Worm (Caenorhabditis elegans): ENCODE data around the gene F40F8.3.

DNA sequence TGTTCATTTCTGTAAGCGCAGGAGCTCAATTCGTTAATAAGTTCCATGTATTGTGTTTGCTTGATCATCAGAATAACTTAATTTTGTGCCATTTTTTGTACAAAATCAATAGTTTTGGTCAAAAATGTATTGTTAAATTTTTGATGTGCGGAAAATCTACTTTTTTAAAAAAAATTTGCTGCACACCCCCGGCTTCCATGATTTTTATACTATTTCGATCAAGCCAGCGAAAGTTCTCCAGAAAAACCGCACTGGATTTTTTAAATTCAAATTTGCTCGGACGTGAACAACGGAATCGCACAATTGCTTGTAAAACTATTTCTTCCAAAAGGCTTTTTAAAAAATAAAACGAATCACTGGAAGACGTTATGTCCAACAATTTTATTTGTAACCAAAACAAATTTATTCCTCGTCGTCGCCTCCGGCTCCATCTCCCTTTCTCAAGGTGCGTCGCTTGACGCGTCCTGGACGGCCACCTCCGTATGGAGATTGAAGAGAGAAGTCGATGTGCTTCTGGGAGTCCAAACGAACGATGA is 4.0 kb upstream of the F40F8.3 start:
- no peak for TF ChIP-seq K02D7.2 (tag; optimal IDR thresholded peaks at IDR 0.05)
- no peak for TF ChIP-seq ceh-48 (tag; optimal IDR thresholded peaks at IDR 0.05)
- no peak for TF ChIP-seq ceh-9 (tag; optimal IDR thresholded peaks at IDR 0.05)
- TF ChIP-seq pha-4 (tag; optimal IDR thresholded peaks at IDR 0.05), result no peak
- no peak for TF ChIP-seq nhr-11 (tag; optimal IDR thresholded peaks at IDR 0.05)
- no peak for TF ChIP-seq unc-3 (GFP tag; conservative IDR thresholded peaks at IDR 0.05)
- no peak for TF ChIP-seq unc-3 (tag; optimal IDR thresholded peaks at IDR 0.05)
- no peak for TF ChIP-seq ama-1 (optimal IDR thresholded peaks at IDR 0.05)
- no peak for TF ChIP-seq odd-2 (tag; optimal IDR thresholded peaks at IDR 0.05)
- no peak for TF ChIP-seq pqm-1 (tag; optimal IDR thresholded peaks at IDR 0.05)
- no peak for TF ChIP-seq nhr-232 (tag; optimal IDR thresholded peaks at IDR 0.05)
- TF ChIP-seq tbx-2 (tag; optimal IDR thresholded peaks at IDR 0.05), result no peak
